Worm (Caenorhabditis elegans): ENCODE results near the gene sel-15.

DNA sequence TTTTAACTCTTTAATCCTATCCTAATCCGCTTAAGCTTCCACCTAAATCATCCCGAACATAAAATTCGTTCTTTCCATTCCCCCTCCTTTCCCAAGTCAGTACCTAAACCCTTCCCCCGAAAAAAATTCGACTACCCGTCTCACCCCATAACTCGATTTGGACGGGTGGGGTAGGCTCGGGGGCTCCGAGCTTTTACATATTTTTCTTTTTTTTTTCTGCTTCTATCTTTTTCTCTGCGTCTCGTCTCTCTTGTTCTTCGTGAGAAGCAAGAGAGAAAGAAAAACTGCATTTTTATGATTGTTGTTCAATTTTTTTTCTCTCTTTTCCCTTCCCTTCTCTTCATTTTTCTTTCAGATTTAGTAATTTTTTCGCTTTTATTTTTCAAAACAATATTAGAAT is 20.9 kb downstream of the sel-15 start:
- TF ChIP-seq hsf-1 (GFP tag; IDR thresholded peaks at IDR 0.05), result no peak
- no peak for TF ChIP-seq unc-62 (GFP tag; optimal IDR thresholded peaks at IDR 0.05)
- TF ChIP-seq snpc-1.1 (tag; optimal IDR thresholded peaks at IDR 0.05; ENCODE audit: insufficient read depth), result no peak
- no peak for TF ChIP-seq Y67H2A.10 (GFP tag; conservative IDR thresholded peaks at IDR 0.05)
- no peak for TF ChIP-seq nhr-179 (tag; optimal IDR thresholded peaks at IDR 0.05)
- TF ChIP-seq ztf-28 (GFP tag; IDR thresholded peaks at IDR 0.05), result no peak
- no peak for TF ChIP-seq nhr-27 (tag; optimal IDR thresholded peaks at IDR 0.05)
